Worm (Caenorhabditis elegans) whole organism, L4 larva: ENCODE results near the gene crp-1.
"Not testable (repeated sequence)": the region's sequence is repeated elsewhere in the genome, so short reads cannot be mapped to it uniquely, and the experiment has no call there.

ENCODE experiments used
- T26A8.4 ChIP-seq: fragments of 200-800 bp; sonication (Bioruptor generic); IDR thresholded peaks from 2 replicates; pipeline ENCODE4 v1.3.6; 2022; ENCODE audit warnings: missing genetic modification characterization, missing compliant biosample characterization
- ama-1 ChIP-seq: fragments of 150-350 bp; optimal IDR thresholded peaks from 2 replicates; lab custom pipeline; 2014; ENCODE audit warnings: inconsistent platforms, mixed read lengths
- ceh-82 ChIP-seq: sonication (generic microtip); optimal IDR thresholded peaks from 2 replicates; lab custom pipeline; 2017; ENCODE audit warnings: missing biosample characterization, missing genetic modification characterization
- nhr-237 ChIP-seq: sonication (generic microtip); optimal IDR thresholded peaks from 2 replicates; lab custom pipeline; 2017; ENCODE audit warnings: missing biosample characterization, missing genetic modification characterization
- nhr-25 ChIP-seq: sonication (generic microtip); optimal IDR thresholded peaks from 2 replicates; lab custom pipeline; 2017; ENCODE audit warnings: missing genetic modification characterization, mild to moderate bottlenecking, missing compliant biosample characterization, antibody characterized with exemption, moderate library complexity, borderline replicate concordance; ENCODE audit not compliant: insufficient read depth
- snpc-4 ChIP-seq: fragments of 150-350 bp; optimal IDR thresholded peaks from 2 replicates; lab custom pipeline; 2014; ENCODE audit warnings: missing biosample characterization, missing genetic modification characterization

DNA sequence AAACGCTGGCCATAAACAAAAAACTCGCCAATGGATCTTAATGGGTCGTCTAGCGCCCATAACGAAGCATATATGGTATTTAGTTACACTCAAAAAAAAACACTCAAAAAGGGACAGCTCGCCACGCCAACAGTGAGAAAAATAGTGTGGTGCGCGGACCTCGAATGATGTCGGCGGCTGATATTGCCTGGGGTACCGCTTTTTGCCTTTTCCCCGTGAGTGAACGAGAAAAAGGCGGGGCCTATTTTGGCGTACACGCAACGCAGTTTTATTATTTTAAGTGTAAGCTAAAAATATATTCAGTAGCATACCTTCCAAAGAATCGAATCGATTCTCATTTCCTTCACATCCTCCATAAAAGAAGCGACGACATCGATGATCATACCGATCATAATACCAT is 21.6 kb upstream of the crp-1 start:
- not testable (repeated sequence) for TF ChIP-seq ama-1 (lab: Kevin White, UChicago); nhr-25; snpc-4 (tag; lab: Kevin White, UChicago); nhr-237 (tag; lab: Kevin White, UChicago); ceh-82 (tag; lab: Kevin White, UChicago); T26A8.4 (GFP tag; lab: Robert Waterston, UW)
